Worm (Caenorhabditis elegans): ENCODE results near the gene C36C9.4.

- TF ChIP-seq pha-4 (tag; optimal IDR thresholded peaks at IDR 0.05) (no peak), snpc-4 (tag; optimal IDR thresholded peaks at IDR 0.05) (no peak), nhr-28 (tag; optimal IDR thresholded peaks at IDR 0.05) (no peak), lin-13 (tag; optimal IDR thresholded peaks at IDR 0.05) (no peak)
Measured at ce11 chrX:1703840-1704239, 7.1 kb upstream of the C36C9.4 start, which contains the start of gene C36C9.5.

Data from whole organism, mixed stage, embryonic.